Worm (Caenorhabditis elegans) whole organism, L2 larva: Measurements from ENCODE around the gene T25B6.3.

Experiments
- C34F6.9 ChIP-seq: fragments of 150-350 bp; optimal IDR thresholded peaks from 2 replicates; lab custom pipeline; 2014; ENCODE audit warnings: missing biosample characterization, missing genetic modification characterization
- F13H6.1 ChIP-seq: sonication (generic microtip); optimal IDR thresholded peaks from 2 replicates; lab custom pipeline; 2016; ENCODE audit warnings: missing genetic modification characterization, missing compliant biosample characterization
- R02D3.7 ChIP-seq: fragments of 150-350 bp; optimal IDR thresholded peaks from 2 replicates; lab custom pipeline; 2014; ENCODE audit warnings: missing biosample characterization, missing genetic modification characterization
- Y55F3AM.14 ChIP-seq: fragments of 200-800 bp; sonication (Bioruptor generic); optimal IDR thresholded peaks from 2 replicates; lab custom pipeline; 2018; ENCODE audit warnings: mild to moderate bottlenecking, missing genetic modification characterization, missing compliant biosample characterization
- ZK546.5 ChIP-seq: sonication (generic microtip); optimal IDR thresholded peaks from 2 replicates; lab custom pipeline; 2017; ENCODE audit warnings: missing biosample characterization, missing genetic modification characterization
- ama-1 ChIP-seq: fragments of 150-350 bp; optimal IDR thresholded peaks from 2 replicates; lab custom pipeline; 2018; ENCODE audit warnings: inconsistent platforms
- blmp-1 ChIP-seq: sonication (generic microtip); optimal IDR thresholded peaks from 2 replicates; lab custom pipeline; 2017; ENCODE audit warnings: missing genetic modification characterization, mild to moderate bottlenecking, missing compliant biosample characterization, antibody characterized with exemption, moderate library complexity; ENCODE audit not compliant: insufficient read depth
- ceh-16 ChIP-seq: fragments of 150-350 bp; optimal IDR thresholded peaks from 2 replicates; lab custom pipeline; 2014; ENCODE audit warnings: missing biosample characterization, missing genetic modification characterization
- ceh-82 ChIP-seq: fragments of 150-350 bp; optimal IDR thresholded peaks from 2 replicates; lab custom pipeline; 2014; ENCODE audit warnings: missing biosample characterization, missing genetic modification characterization
- crh-2 ChIP-seq: sonication (generic microtip); optimal IDR thresholded peaks from 2 replicates; lab custom pipeline; 2017; ENCODE audit warnings: missing biosample characterization, missing genetic modification characterization
- dmd-4 ChIP-seq: sonication (generic microtip); optimal IDR thresholded peaks from 2 replicates; lab custom pipeline; 2017; ENCODE audit warnings: missing biosample characterization, missing genetic modification characterization
- elt-1 ChIP-seq: fragments of 150-350 bp; optimal IDR thresholded peaks from 2 replicates; lab custom pipeline; 2014; ENCODE audit warnings: missing biosample characterization, missing genetic modification characterization
- fos-1 ChIP-seq: fragments of 150-350 bp; optimal IDR thresholded peaks from 2 replicates; lab custom pipeline; 2014; ENCODE audit warnings: missing biosample characterization, missing genetic modification characterization
- gmeb-1 ChIP-seq: fragments of 150-350 bp; optimal IDR thresholded peaks from 2 replicates; lab custom pipeline; 2014; ENCODE audit warnings: missing biosample characterization, missing genetic modification characterization
- lin-11 ChIP-seq: fragments of 150-350 bp; sonication (generic microtip); optimal IDR thresholded peaks from 2 replicates; lab custom pipeline; 2014; ENCODE audit warnings: missing biosample characterization, missing genetic modification characterization, inconsistent platforms, mixed read lengths
- lin-13 ChIP-seq: fragments of 150-350 bp; optimal IDR thresholded peaks from 2 replicates; lab custom pipeline; 2014; ENCODE audit warnings: missing biosample characterization, missing genetic modification reagents, missing genetic modification characterization
- lin-39 ChIP-seq: fragments of 150-350 bp; optimal IDR thresholded peaks from 2 replicates; lab custom pipeline; 2014; ENCODE audit warnings: missing biosample characterization, missing genetic modification reagents, missing genetic modification characterization
- lsy-2 ChIP-seq, 2 experiments: fragments of 150-350 bp in 1 of 2; sonication (generic microtip) in 1 of 2; optimal IDR thresholded peaks; 2 replicates each; lab custom pipeline; 2014 to 2017; ENCODE audit warnings: missing biosample characterization in 2 of 2, missing genetic modification characterization in 2 of 2
- mab-5 ChIP-seq: fragments of 150-350 bp; optimal IDR thresholded peaks from 2 replicates; lab custom pipeline; 2014; ENCODE audit warnings: missing biosample characterization, missing genetic modification characterization
- mbf-1 ChIP-seq: sonication (generic microtip); optimal IDR thresholded peaks from 2 replicates; lab custom pipeline; 2017; ENCODE audit warnings: missing biosample characterization, missing genetic modification characterization
- mdl-1 ChIP-seq, 2 experiments: fragments of 150-350 bp in 1 of 2; sonication (generic microtip) in 1 of 2; optimal IDR thresholded peaks; 2 replicates each; lab custom pipeline; 2017; ENCODE audit warnings: missing biosample characterization in 2 of 2, missing genetic modification characterization in 2 of 2
- nhr-11 ChIP-seq: fragments of 150-350 bp; optimal IDR thresholded peaks from 2 replicates; lab custom pipeline; 2014; ENCODE audit warnings: missing biosample characterization, missing genetic modification characterization
- nhr-23 ChIP-seq: fragments of 150-350 bp; optimal IDR thresholded peaks from 2 replicates; lab custom pipeline; 2014; ENCODE audit warnings: missing biosample characterization, missing genetic modification reagents, missing genetic modification characterization
- nhr-6 ChIP-seq: fragments of 150-350 bp; optimal IDR thresholded peaks from 2 replicates; lab custom pipeline; 2014; ENCODE audit warnings: missing biosample characterization, missing genetic modification characterization
- peb-1 ChIP-seq: fragments of 150-350 bp; optimal IDR thresholded peaks from 2 replicates; lab custom pipeline; 2014; ENCODE audit warnings: missing biosample characterization, missing genetic modification characterization
- sem-4 ChIP-seq: fragments of 150-350 bp; optimal IDR thresholded peaks from 2 replicates; lab custom pipeline; 2014; ENCODE audit warnings: missing biosample characterization, missing genetic modification reagents, missing genetic modification characterization
- skn-1 ChIP-seq: sonication (generic microtip); optimal IDR thresholded peaks from 2 replicates; lab custom pipeline; 2017; ENCODE audit warnings: missing biosample characterization, missing genetic modification characterization
- sma-9 ChIP-seq, 2 experiments: fragments of 150-350 bp in 1 of 2; sonication (generic microtip) in 1 of 2; optimal IDR thresholded peaks; 2 replicates each; lab custom pipeline; 2014 to 2016; ENCODE audit warnings: missing genetic modification characterization in 2 of 2, mild to moderate bottlenecking in 1 of 2, missing biosample characterization in 1 of 2, missing compliant biosample characterization in 1 of 2, missing genetic modification reagents in 1 of 2, moderate library complexity in 1 of 2
- unc-39 ChIP-seq: fragments of 150-350 bp; optimal IDR thresholded peaks from 2 replicates; lab custom pipeline; 2014; ENCODE audit warnings: missing biosample characterization, missing genetic modification characterization
- unc-55 ChIP-seq: fragments of 150-350 bp; sonication (generic microtip); optimal IDR thresholded peaks from 3 replicates; lab custom pipeline; 2014; ENCODE audit warnings: missing biosample characterization, missing genetic modification reagents, missing genetic modification characterization
- unc-62 ChIP-seq: fragments of 150-350 bp; optimal IDR thresholded peaks from 2 replicates; lab custom pipeline; 2014; ENCODE audit warnings: missing biosample characterization, missing genetic modification reagents, missing genetic modification characterization
- zag-1 ChIP-seq: fragments of 150-350 bp; optimal IDR thresholded peaks from 2 replicates; lab custom pipeline; 2014; ENCODE audit warnings: missing biosample characterization, missing genetic modification characterization
- ztf-11 ChIP-seq: sonication (generic microtip); optimal IDR thresholded peaks from 2 replicates; lab custom pipeline; 2017; ENCODE audit warnings: missing biosample characterization, missing genetic modification characterization
- ztf-4 ChIP-seq: fragments of 150-350 bp; optimal IDR thresholded peaks from 2 replicates; lab custom pipeline; 2014; ENCODE audit warnings: missing biosample characterization, missing genetic modification characterization

Gene T25B6.3

DNA sequence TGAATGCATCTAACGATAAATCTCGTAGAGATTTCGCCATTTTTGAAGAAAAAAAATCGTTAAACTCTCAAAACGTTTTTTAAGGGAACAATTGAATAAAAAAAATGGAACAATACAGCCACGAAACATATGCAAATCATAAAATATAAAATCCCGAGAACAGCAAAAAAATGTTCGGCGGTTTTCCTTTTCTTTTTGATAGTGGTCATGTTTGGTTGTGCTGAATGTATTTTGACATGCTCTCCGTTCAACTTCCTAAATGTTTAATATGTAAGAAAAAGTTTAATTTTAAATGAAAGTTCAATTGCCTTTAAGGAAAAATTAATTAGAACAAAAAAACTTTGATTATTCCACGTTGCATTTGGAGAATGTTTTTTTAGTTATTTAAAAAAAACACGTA lies 17.0 kb upstream of the T25B6.3 start, which contains the start of gene C24A3.9:
TSS of gene C24A3.9 (minus strand) at position 101 of the 400 bp plus-strand sequence.
- TF ChIP-seq lin-39, result no peak
- no peak for TF ChIP-seq crh-2 (tag; lab: Kevin White, UChicago)
- TF ChIP-seq gmeb-1 (tag; lab: Kevin White, UChicago), result no peak
- TF ChIP-seq unc-55 (GFP tag; lab: Kevin White, UChicago), result no peak
- no peak for TF ChIP-seq blmp-1 (tag; lab: Kevin White, UChicago)
- no peak for TF ChIP-seq fos-1
- TF ChIP-seq mdl-1 (tag; optimal IDR thresholded peaks at IDR 0.05; lab: Kevin White, UChicago), result no peak
- no peak for TF ChIP-seq ceh-16 (tag; lab: Kevin White, UChicago)
- no peak for TF ChIP-seq ZK546.5 (tag; lab: Kevin White, UChicago)
- TF ChIP-seq sma-9 (GFP tag; optimal IDR thresholded peaks at IDR 0.05; lab: Kevin White, UChicago), result no peak
- no peak for TF ChIP-seq sma-9 (tag; optimal IDR thresholded peaks at IDR 0.05; lab: Kevin White, UChicago)
- TF ChIP-seq unc-62 (GFP tag; lab: Kevin White, UChicago), result no peak
- TF ChIP-seq nhr-6 (tag; lab: Kevin White, UChicago), result no peak
- TF ChIP-seq nhr-23 (tag; lab: Kevin White, UChicago), result no peak
- no peak for TF ChIP-seq peb-1 (tag; lab: Kevin White, UChicago)
- no peak for TF ChIP-seq ama-1 (lab: Kevin White, UChicago)

DNA sequence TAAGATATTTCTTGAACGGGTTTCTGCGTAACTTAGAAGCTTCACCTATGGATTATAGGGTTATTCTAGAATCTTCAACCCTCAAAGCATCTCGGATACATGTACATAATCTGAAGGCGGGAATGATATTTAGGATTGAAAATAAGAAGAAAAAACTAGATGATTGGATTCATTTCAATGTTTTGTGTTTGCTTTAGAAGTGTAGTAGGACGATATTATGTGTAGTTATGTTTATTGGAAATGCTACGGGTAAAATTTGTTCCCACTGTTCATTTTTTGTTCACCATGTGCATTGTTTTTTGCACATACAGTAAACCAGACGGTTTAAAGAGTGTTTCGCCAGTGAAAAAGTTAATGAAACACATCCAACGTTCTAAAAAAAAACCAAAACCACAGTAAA lies 15.9 kb upstream of the T25B6.3 start:
- TF ChIP-seq sma-9 (GFP tag; optimal IDR thresholded peaks at IDR 0.05; lab: Kevin White, UChicago), result no peak
- no peak for TF ChIP-seq sma-9 (tag; optimal IDR thresholded peaks at IDR 0.05; lab: Kevin White, UChicago)
- no peak for TF ChIP-seq Y55F3AM.14
- no peak for TF ChIP-seq elt-1 (tag; lab: Kevin White, UChicago)
- no peak for TF ChIP-seq mbf-1 (tag; lab: Kevin White, UChicago)
- TF ChIP-seq lsy-2 (tag; optimal IDR thresholded peaks at IDR 0.05; lab: Kevin White, UChicago), result no peak
- no peak for TF ChIP-seq peb-1 (tag; lab: Kevin White, UChicago)
- TF ChIP-seq unc-62 (GFP tag; lab: Kevin White, UChicago), result no peak
- no peak for TF ChIP-seq mab-5 (tag; lab: Kevin White, UChicago)

- TF ChIP-seq F13H6.1 (tag; lab: Kevin White, UChicago), result no peak
- TF ChIP-seq skn-1 (tag; lab: Kevin White, UChicago), result no peak
- TF ChIP-seq ZK546.5 (tag; lab: Kevin White, UChicago), result no peak
- no peak for TF ChIP-seq ceh-16 (tag; lab: Kevin White, UChicago)
- TF ChIP-seq peb-1 (tag; lab: Kevin White, UChicago), result no peak
- TF ChIP-seq sem-4, result no peak
- TF ChIP-seq lin-11 (tag; lab: Kevin White, UChicago), result no peak
- TF ChIP-seq unc-39 (tag; lab: Kevin White, UChicago), result no peak
- TF ChIP-seq, all 48 proteins: peak for 0
These were observed 13.0 kb upstream of the T25B6.3 start for ce11 chrX:9014451-9014850.

- no peak for TF ChIP-seq crh-2 (tag; lab: Kevin White, UChicago)
These were observed 12.0 kb upstream of the T25B6.3 start, which contains the start of gene T25B6.4 for ce11 chrX:9015420-9015819. TSS of gene T25B6.4 (plus strand) at chrX:9015720.

ce11 chrX:9021645-9022044 lies 5.8 kb upstream of the T25B6.3 start, which contains the start of gene T25B6.5:
TSS of gene T25B6.5 (minus strand) at chrX:9021745.
- TF ChIP-seq mab-5 (tag; lab: Kevin White, UChicago), result no peak
- no peak for TF ChIP-seq sem-4
- no peak for TF ChIP-seq unc-55 (GFP tag; lab: Kevin White, UChicago)
- TF ChIP-seq C34F6.9 (tag; lab: Kevin White, UChicago), result no peak
- no peak for TF ChIP-seq lin-39
- no peak for TF ChIP-seq lin-13
- no peak for TF ChIP-seq peb-1 (tag; lab: Kevin White, UChicago)
- no peak for TF ChIP-seq lsy-2 (tag; optimal IDR thresholded peaks at IDR 0.05; lab: Kevin White, UChicago)
- TF ChIP-seq ztf-4 (tag; lab: Kevin White, UChicago), result no peak
- TF ChIP-seq nhr-11 (tag; lab: Kevin White, UChicago), result no peak
- TF ChIP-seq zag-1, result no peak
- no peak for TF ChIP-seq unc-62 (GFP tag; lab: Kevin White, UChicago)
- TF ChIP-seq dmd-4 (tag; lab: Kevin White, UChicago), result no peak
- no peak for TF ChIP-seq ztf-11 (tag; lab: Kevin White, UChicago)
- no peak for TF ChIP-seq fos-1
- TF ChIP-seq ceh-82 (tag; lab: Kevin White, UChicago), result no peak
- TF ChIP-seq R02D3.7 (tag; lab: Kevin White, UChicago), result no peak
- TF ChIP-seq mdl-1 (tag; optimal IDR thresholded peaks at IDR 0.05; lab: Kevin White, UChicago), result no peak
